Worm (Caenorhabditis elegans) whole organism, L4 larva: ENCODE data around the gene C06C6.8.

Source experiments
- cey-2 ChIP-seq: sonication (generic microtip); optimal IDR thresholded peaks from 3 replicates; lab custom pipeline; 2017; ENCODE audit warnings: missing genetic modification characterization, mild to moderate bottlenecking, missing compliant biosample characterization, antibody characterized with exemption, borderline replicate concordance; ENCODE audit not compliant: insufficient read depth
- fkh-10 ChIP-seq: fragments of 150-350 bp; optimal IDR thresholded peaks from 2 replicates; lab custom pipeline; 2014; ENCODE audit warnings: missing biosample characterization, missing genetic modification reagents, missing genetic modification characterization
- fos-1 ChIP-seq: fragments of 150-350 bp; optimal IDR thresholded peaks from 2 replicates; lab custom pipeline; 2014; ENCODE audit warnings: missing biosample characterization, missing genetic modification characterization
- mxl-3 ChIP-seq: fragments of 200-800 bp; sonication (Bioruptor generic); optimal IDR thresholded peaks from 2 replicates; lab custom pipeline; 2018; ENCODE audit warnings: mild to moderate bottlenecking, missing genetic modification characterization, missing compliant biosample characterization
- tra-1 ChIP-seq: fragments of 200-800 bp; sonication (Bioruptor generic); IDR thresholded peaks from 2 replicates; pipeline ENCODE4 v1.3.6; 2022; ENCODE audit warnings: missing genetic modification reagents, missing genetic modification characterization, missing compliant biosample characterization
- zag-1 ChIP-seq: fragments of 150-350 bp; optimal IDR thresholded peaks from 2 replicates; lab custom pipeline; 2014; ENCODE audit warnings: missing biosample characterization, missing genetic modification characterization

DNA sequence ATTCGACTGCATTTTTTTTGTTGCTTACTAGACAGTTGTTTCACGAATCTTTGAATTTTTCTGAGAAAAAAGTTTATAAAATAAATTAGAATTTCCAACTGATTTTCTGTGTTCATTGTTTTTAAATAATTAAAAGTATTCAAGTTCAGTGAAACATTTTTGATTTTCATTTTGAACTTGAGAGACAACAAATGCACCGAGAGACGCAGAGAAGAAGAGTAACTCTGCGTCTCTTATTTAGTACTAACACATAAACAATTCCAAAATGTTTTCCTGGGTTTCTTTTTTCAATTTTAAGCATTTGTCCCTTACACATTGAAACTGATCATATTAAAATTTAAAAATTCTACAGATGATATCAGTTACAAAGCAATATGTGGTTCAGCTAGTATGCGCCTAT lies 37.5 kb upstream of the C06C6.8 start:
- TF ChIP-seq tra-1 (no peak), fos-1 (tag; lab: Kevin White, UChicago) (no peak), fkh-10 (GFP tag; lab: Kevin White, UChicago) (no peak), mxl-3 (GFP tag; lab: Kevin White, UChicago) (no peak), cey-2 (tag; lab: Kevin White, UChicago) (no peak), zag-1 (tag; lab: Kevin White, UChicago) (no peak)
